Fruit fly (Drosophila melanogaster) whole organism, embryonic: ENCODE results near the gene CG33927.

ENCODE experiments used
- ATbp ChIP-seq: fragments of 200-800 bp; sonication (Bioruptor generic); optimal IDR thresholded peaks from 2 replicates; lab custom pipeline; 2017; ENCODE audit warnings: missing biosample characterization, mild to moderate bottlenecking, missing genetic modification characterization, missing genetic modification reagents
- BtbVII ChIP-seq: fragments of 200-800 bp; sonication (Bioruptor generic); optimal IDR thresholded peaks from 3 replicates; lab custom pipeline; 2017; ENCODE audit warnings: missing biosample characterization, mild to moderate bottlenecking, missing genetic modification characterization
- CG1024 ChIP-seq: fragments of 200-800 bp; sonication (Bioruptor generic); IDR thresholded peaks from 2 replicates; pipeline ENCODE4 v1.3.6; 2022; ENCODE audit warnings: missing biosample characterization, missing genetic modification characterization
- CG10366 ChIP-seq: fragments of 200-800 bp; sonication (Bioruptor generic); IDR thresholded peaks from 2 replicates; pipeline ENCODE4 v1.3.6; 2022; ENCODE audit warnings: missing biosample characterization, missing genetic modification characterization
- CG11247 ChIP-seq: fragments of 200-800 bp; sonication (Bioruptor generic); IDR thresholded peaks from 2 replicates; pipeline ENCODE4 v1.3.6; 2022; ENCODE audit warnings: missing biosample characterization, missing genetic modification characterization
- CG11696 ChIP-seq: fragments of 200-800 bp; sonication (Bioruptor generic); IDR thresholded peaks from 2 replicates; pipeline ENCODE4 v1.3.6; 2022; ENCODE audit warnings: missing biosample characterization, missing genetic modification characterization
- CG12104 ChIP-seq: fragments of 200-800 bp; sonication (Bioruptor generic); optimal IDR thresholded peaks from 3 replicates; lab custom pipeline; 2016; ENCODE audit warnings: missing biosample characterization, missing genetic modification characterization
- CG13287 ChIP-seq: fragments of 200-800 bp; sonication (Bioruptor generic); IDR thresholded peaks from 2 replicates; pipeline ENCODE4 v1.3.6; 2022; ENCODE audit warnings: missing biosample characterization, missing genetic modification characterization; ENCODE audit not compliant: partially characterized antibody
- CG14710 ChIP-seq: fragments of 200-800 bp; sonication (Bioruptor generic); optimal IDR thresholded peaks from 3 replicates; lab custom pipeline; 2019; ENCODE audit warnings: missing biosample characterization, mild to moderate bottlenecking, missing genetic modification characterization, moderate library complexity
- CG14965 ChIP-seq: fragments of 200-800 bp; sonication (Bioruptor generic); optimal IDR thresholded peaks from 2 replicates; lab custom pipeline; 2016; ENCODE audit warnings: missing biosample characterization, missing genetic modification characterization, borderline replicate concordance
- CG16779 ChIP-seq: fragments of 200-800 bp; sonication (Bioruptor generic); IDR thresholded peaks from 2 replicates; pipeline ENCODE4 v1.3.6; 2022; ENCODE audit warnings: missing biosample characterization, missing genetic modification characterization
- CG17612 ChIP-seq: fragments of 200-800 bp; sonication (Bioruptor generic); IDR thresholded peaks from 2 replicates; pipeline ENCODE4 v1.3.6; 2022; ENCODE audit warnings: missing biosample characterization, missing genetic modification characterization
- CG17829 ChIP-seq: fragments of 200-800 bp; optimal IDR thresholded peaks from 2 replicates; lab custom pipeline; 2019; ENCODE audit warnings: missing biosample characterization, mild to moderate bottlenecking, missing genetic modification characterization, moderate library complexity
- CG2712 ChIP-seq: fragments of 200-800 bp; optimal IDR thresholded peaks from 3 replicates; lab custom pipeline; 2019; ENCODE audit warnings: missing biosample characterization, mild to moderate bottlenecking, missing genetic modification characterization, moderate library complexity
- CG2875 ChIP-seq: fragments of 200-800 bp; sonication (Bioruptor generic); optimal IDR thresholded peaks from 2 replicates; lab custom pipeline; 2017; ENCODE audit warnings: missing biosample characterization, mild to moderate bottlenecking, missing genetic modification characterization, missing genetic modification reagents
- CG31388 ChIP-seq: fragments of 200-800 bp; sonication (Bioruptor generic); optimal IDR thresholded peaks from 2 replicates; lab custom pipeline; 2016; ENCODE audit warnings: missing biosample characterization, missing genetic modification characterization
- CG34422 ChIP-seq: fragments of 200-800 bp; sonication (Bioruptor generic); IDR thresholded peaks from 3 replicates; pipeline ENCODE4 v1.3.6; 2022; ENCODE audit warnings: missing biosample characterization, missing genetic modification characterization
- CG3995 ChIP-seq: fragments of 200-800 bp; sonication (Bioruptor generic); optimal IDR thresholded peaks from 3 replicates; lab custom pipeline; 2016; ENCODE audit warnings: missing biosample characterization, missing genetic modification characterization
- CG42726 ChIP-seq: fragments of 200-800 bp; sonication (Bioruptor generic); IDR thresholded peaks from 2 replicates; pipeline ENCODE4 v1.3.6; 2022; ENCODE audit warnings: missing biosample characterization, missing genetic modification characterization; ENCODE audit not compliant: partially characterized antibody
- CG6683 ChIP-seq: fragments of 200-800 bp; sonication (Bioruptor generic); optimal IDR thresholded peaks from 2 replicates; lab custom pipeline; 2017; ENCODE audit warnings: missing biosample characterization, mild to moderate bottlenecking, missing genetic modification characterization, missing genetic modification reagents
- CG7357 ChIP-seq: fragments of 200-800 bp; sonication (Bioruptor generic); IDR thresholded peaks from 3 replicates; pipeline ENCODE4 v1.3.6; 2022; ENCODE audit warnings: missing biosample characterization, missing genetic modification characterization
- D19B ChIP-seq: fragments of 200-800 bp; sonication (Bioruptor generic); optimal IDR thresholded peaks from 2 replicates; lab custom pipeline; 2017; ENCODE audit warnings: missing biosample characterization, mild to moderate bottlenecking, missing genetic modification characterization
- Doc2 ChIP-seq: fragments of 200-800 bp; sonication (Bioruptor generic); IDR thresholded peaks from 2 replicates; pipeline ENCODE4 v1.3.6; 2022; ENCODE audit warnings: missing biosample characterization, missing genetic modification characterization
- Dref ChIP-seq: fragments of 200-800 bp; sonication (Bioruptor generic); IDR thresholded peaks from 2 replicates; pipeline ENCODE4 v1.3.6; 2022; ENCODE audit warnings: missing biosample characterization, missing genetic modification characterization
- E2f2 ChIP-seq: fragments of 200-800 bp; sonication (Bioruptor generic); IDR thresholded peaks from 2 replicates; pipeline ENCODE4 v1.3.6; 2022; ENCODE audit warnings: missing biosample characterization, missing genetic modification characterization
- ERR ChIP-seq: fragments of 200-800 bp; sonication (Bioruptor generic); optimal IDR thresholded peaks from 2 replicates; lab custom pipeline; 2016; ENCODE audit warnings: missing biosample characterization, missing genetic modification characterization
- Gug ChIP-seq: fragments of 200-800 bp; sonication (Bioruptor generic); IDR thresholded peaks from 4 replicates; pipeline ENCODE4 v1.3.6; 2022; ENCODE audit warnings: missing biosample characterization, missing genetic modification characterization
- H15 ChIP-seq: fragments of 200-800 bp; sonication (Bioruptor generic); IDR thresholded peaks from 3 replicates; pipeline ENCODE4 v1.3.6; 2022; ENCODE audit warnings: missing biosample characterization, missing genetic modification characterization
- HLH3B ChIP-seq: fragments of 200-800 bp; sonication (Bioruptor generic); IDR thresholded peaks from 2 replicates; pipeline ENCODE4 v1.3.6; 2022; ENCODE audit warnings: missing biosample characterization, missing genetic modification characterization
- Kr ChIP-seq: fragments of 200-800 bp; sonication (Bioruptor generic); optimal IDR thresholded peaks from 2 replicates; lab custom pipeline; 2017; ENCODE audit warnings: missing biosample characterization, mild to moderate bottlenecking, missing genetic modification characterization
- NFAT ChIP-seq: fragments of 200-800 bp; sonication (Bioruptor generic); IDR thresholded peaks from 2 replicates; pipeline ENCODE4 v1.3.6; 2022; ENCODE audit warnings: missing biosample characterization, missing genetic modification characterization
- PHDP ChIP-seq: fragments of 200-800 bp; sonication (Bioruptor generic); optimal IDR thresholded peaks from 3 replicates; lab custom pipeline; 2018; ENCODE audit warnings: missing biosample characterization, mild to moderate bottlenecking, missing genetic modification characterization, moderate library complexity
- Sry-β ChIP-seq: fragments of 200-800 bp; sonication (Bioruptor generic); optimal IDR thresholded peaks from 2 replicates; lab custom pipeline; 2018; ENCODE audit warnings: missing biosample characterization, mild to moderate bottlenecking, missing genetic modification characterization, moderate library complexity
- aop ChIP-seq: fragments of 200-800 bp; sonication (Bioruptor generic); IDR thresholded peaks from 2 replicates; pipeline ENCODE4 v1.3.6; 2022; ENCODE audit warnings: missing biosample characterization, missing genetic modification characterization
- bcd ChIP-seq: fragments of 200-800 bp; sonication (Bioruptor generic); optimal IDR thresholded peaks from 2 replicates; lab custom pipeline; 2017; ENCODE audit warnings: missing biosample characterization, mild to moderate bottlenecking, missing genetic modification characterization
- gro ChIP-seq: fragments of 200-800 bp; sonication (Bioruptor generic); optimal IDR thresholded peaks from 2 replicates; lab custom pipeline; 2016; ENCODE audit warnings: missing biosample characterization, missing genetic modification characterization
- kah ChIP-seq: fragments of 200-800 bp; sonication (Bioruptor generic); optimal IDR thresholded peaks from 2 replicates; lab custom pipeline; 2018; ENCODE audit warnings: missing biosample characterization, mild to moderate bottlenecking, missing genetic modification characterization
- ken ChIP-seq: fragments of 200-800 bp; sonication (Bioruptor generic); IDR thresholded peaks from 3 replicates; pipeline ENCODE4 v1.3.6; 2022; ENCODE audit warnings: missing biosample characterization, missing genetic modification characterization
- nerfin-1 ChIP-seq: fragments of 200-800 bp; sonication (Bioruptor generic); optimal IDR thresholded peaks from 3 replicates; lab custom pipeline; 2019; ENCODE audit warnings: missing biosample characterization, mild to moderate bottlenecking, missing genetic modification characterization, moderate library complexity
- prd ChIP-seq, 3 experiments: fragments of >200 bp in 2 of 3; fragments of 200-800 bp in 1 of 3; sonication (Bioruptor generic) in 1 of 3; optimal IDR thresholded peaks in 2 of 3; IDR thresholded peaks in 1 of 3; 2 replicates in 2 of 3; 3 replicates in 1 of 3; pipeline versions ENCODE4 v1.3.6 to Lab custom; 2017 to 2022; ENCODE audit warnings: missing biosample characterization in 1 of 3, missing genetic modification characterization in 1 of 3
- sd ChIP-seq: fragments of 200-800 bp; sonication (Bioruptor generic); optimal IDR thresholded peaks from 3 replicates; lab custom pipeline; 2018; ENCODE audit warnings: missing biosample characterization, mild to moderate bottlenecking, missing genetic modification characterization, moderate library complexity
- sens-2 ChIP-seq: fragments of 200-800 bp; sonication (Bioruptor generic); IDR thresholded peaks from 2 replicates; pipeline ENCODE4 v1.3.6; 2022; ENCODE audit warnings: missing biosample characterization, missing genetic modification characterization
- stwl ChIP-seq: fragments of 200-800 bp; sonication (Bioruptor generic); optimal IDR thresholded peaks from 3 replicates; lab custom pipeline; 2018; ENCODE audit warnings: missing biosample characterization, mild to moderate bottlenecking, missing genetic modification characterization, moderate library complexity
- trem ChIP-seq: fragments of 200-800 bp; optimal IDR thresholded peaks from 3 replicates; lab custom pipeline; 2019; ENCODE audit warnings: missing biosample characterization, mild to moderate bottlenecking, missing genetic modification characterization, moderate library complexity
- ttk ChIP-seq: fragments of 200-800 bp; sonication (Bioruptor generic); IDR thresholded peaks from 2 replicates; pipeline ENCODE4 v2.1.2; 2022; ENCODE audit warnings: missing biosample characterization, missing genetic modification characterization
- vfl ChIP-seq: fragments of 200-800 bp; sonication (Bioruptor generic); optimal IDR thresholded peaks from 2 replicates; lab custom pipeline; 2016; ENCODE audit warnings: missing biosample characterization, missing genetic modification characterization
- zen2 ChIP-seq: fragments of 200-800 bp; sonication (Bioruptor generic); IDR thresholded peaks from 3 replicates; pipeline ENCODE4 v1.3.6; 2022; ENCODE audit warnings: missing biosample characterization, missing genetic modification characterization; ENCODE audit not compliant: partially characterized antibody

CG33927 gene

dm6 chr3R:4658991-4659933, 31.1 kb downstream of the CG33927 start, which contains the start of gene smash (continued):
- TF ChIP-seq E2f2 (GFP tag; lab: Robert Waterston, UW) = peak; percentile 47
- TF ChIP-seq CG3995 (GFP tag; lab: Kevin White, UChicago) = peak; percentile 32
- TF ChIP-seq CG16779 (GFP tag; lab: Robert Waterston, UW) = peak; percentile 76
- TF ChIP-seq CG17612 (GFP tag; lab: Robert Waterston, UW) = peak; percentile 8; the same call in 1 of the 2 replicates
- TF ChIP-seq kah = no peak
- TF ChIP-seq CG17829 (tag; lab: Kevin White, UChicago) = peak; percentile 46
- TF ChIP-seq zen2 (GFP tag; lab: Robert Waterston, UW) = peak; percentile 49; the same call in 1 of the 3 replicates
- TF ChIP-seq ATbp (GFP tag; lab: Kevin White, UChicago) = no peak
- TF ChIP-seq Gug (GFP tag; lab: Robert Waterston, UW) = peak; percentile 46; the same call in 1 of the 4 replicates
- TF ChIP-seq PHDP (tag; lab: Kevin White, UChicago) = peak; percentile 23
- TF ChIP-seq gro (GFP tag; lab: Kevin White, UChicago) = peak; percentile 80
- TF ChIP-seq sd (tag; lab: Kevin White, UChicago) = peak; percentile 98
- 0 out of 3 replicates have a peak, but pooled peaks have one; percentile 44 for TF ChIP-seq ken (GFP tag; lab: Robert Waterston, UW)
- peak; percentile 24 for TF ChIP-seq CG14965
- TF ChIP-seq vfl = peak; percentile 68
- TF ChIP-seq CG14710 (tag; lab: Kevin White, UChicago) = peak; percentile 39
- peak; percentile 76 for TF ChIP-seq NFAT
- TF ChIP-seq HLH3B = peak; percentile 63; the same call in 1 of the 2 replicates
- TF ChIP-seq prd (optimal IDR thresholded peaks at IDR 0.05; lab: Kevin White, UChicago) = no peak
- TF ChIP-seq prd (GFP tag; IDR thresholded peaks at IDR 0.05; lab: Robert Waterston, UW) = peak; percentile 31; the same call in 1 of the 3 replicates
- TF ChIP-seq CG2875 (GFP tag; lab: Kevin White, UChicago) = no peak
- TF ChIP-seq Sry-β = no peak
- TF ChIP-seq ttk (GFP tag; lab: Robert Waterston, UW) = peak; percentile 37; the same call in 1 of the 2 replicates
- peak; percentile 32 for TF ChIP-seq ERR
- peak; percentile 48 for TF ChIP-seq sens-2 (GFP tag; lab: Robert Waterston, UW)
- TF ChIP-seq nerfin-1 (tag; lab: Kevin White, UChicago) = peak; percentile 97
- peak; percentile 22; the same call in 1 of the 2 replicates for TF ChIP-seq CG11247 (GFP tag; lab: Robert Waterston, UW)
- TF ChIP-seq bcd (GFP tag; lab: Kevin White, UChicago) = peak; percentile 20
- TF ChIP-seq Doc2 (GFP tag; lab: Robert Waterston, UW) = no peak
- TF ChIP-seq H15 (GFP tag; lab: Robert Waterston, UW) = no peak
- no peak for TF ChIP-seq CG6683 (GFP tag; lab: Kevin White, UChicago)
- peak; percentile 40 for TF ChIP-seq Dref (GFP tag; lab: Robert Waterston, UW)
- no peak for TF ChIP-seq CG31388 (GFP tag; lab: Kevin White, UChicago)
- TF ChIP-seq CG42726 = peak; percentile 88
- 0 out of 2 replicates have a peak, but pooled peaks have one; percentile 9 for TF ChIP-seq CG10366 (GFP tag; lab: Robert Waterston, UW)
- TF ChIP-seq stwl = peak; percentile 71
- peak; percentile 14 for TF ChIP-seq CG2712 (tag; lab: Kevin White, UChicago)
- TF ChIP-seq aop (GFP tag; lab: Robert Waterston, UW) = 0 out of 2 replicates have a peak, but pooled peaks have one; percentile 16
- peak; percentile 16 for TF ChIP-seq BtbVII
- TF ChIP-seq CG13287 (GFP tag; lab: Robert Waterston, UW) = peak; percentile 58
- peak; percentile 10; the same call in 1 of the 2 replicates for TF ChIP-seq CG1024
- no peak for TF ChIP-seq Kr (GFP tag; lab: Kevin White, UChicago)
- no peak for TF ChIP-seq CG7357 (GFP tag; lab: Robert Waterston, UW)
- no peak for TF ChIP-seq D19B (GFP tag; lab: Kevin White, UChicago)
- TF ChIP-seq CG34422 (GFP tag; lab: Robert Waterston, UW) = peak; percentile 80; the same call in 1 of the 3 replicates
- peak; percentile 61 for TF ChIP-seq trem (tag; lab: Kevin White, UChicago)
- no peak for TF ChIP-seq CG12104 (GFP tag; lab: Kevin White, UChicago)
- 0 out of 2 replicates have a peak, but pooled peaks have one; percentile 33 for TF ChIP-seq CG11696 (GFP tag; lab: Robert Waterston, UW)
